Worm (Caenorhabditis elegans) whole organism, early embryonic: ENCODE measurements around the gene ncs-6.

ENCODE experiments used
- B0310.2 ChIP-seq: sonication (generic microtip); optimal IDR thresholded peaks from 2 replicates; lab custom pipeline; 2016; ENCODE audit warnings: mild to moderate bottlenecking, missing genetic modification characterization, missing compliant biosample characterization
- F13C5.2 ChIP-seq: sonication (generic microtip); optimal IDR thresholded peaks from 2 replicates; lab custom pipeline; 2017; ENCODE audit warnings: mild to moderate bottlenecking, missing genetic modification characterization, inconsistent platforms, missing compliant biosample characterization
- aly-1 ChIP-seq: sonication (generic microtip); optimal IDR thresholded peaks from 2 replicates; lab custom pipeline; 2016; ENCODE audit warnings: missing genetic modification characterization, missing compliant biosample characterization
- ama-1 ChIP-seq: fragments of 150-350 bp; optimal IDR thresholded peaks from 2 replicates; lab custom pipeline; 2014
- ceh-13 ChIP-seq: fragments of 200-800 bp; sonication (Bioruptor generic); optimal IDR thresholded peaks from 2 replicates; lab custom pipeline; 2018; ENCODE audit warnings: mild to moderate bottlenecking, missing genetic modification characterization, missing compliant biosample characterization
- ceh-36 ChIP-seq: sonication (generic microtip); optimal IDR thresholded peaks from 2 replicates; lab custom pipeline; 2016; ENCODE audit warnings: missing genetic modification characterization, inconsistent platforms, missing compliant biosample characterization
- ets-7 ChIP-seq: sonication (generic microtip); optimal IDR thresholded peaks from 2 replicates; lab custom pipeline; 2016; ENCODE audit warnings: missing genotype, missing genetic modification characterization, missing compliant biosample characterization
- flt-1 ChIP-seq: fragments of 200-800 bp; sonication (Bioruptor generic); IDR thresholded peaks from 2 replicates; pipeline ENCODE4 v1.3.6; 2022; ENCODE audit warnings: missing genetic modification characterization, missing compliant biosample characterization
- hmbx-1 ChIP-seq: sonication (generic microtip); optimal IDR thresholded peaks from 2 replicates; lab custom pipeline; 2016; ENCODE audit warnings: mild to moderate bottlenecking, missing genetic modification characterization, missing compliant biosample characterization
- hmg-4 ChIP-seq: fragments of 200-800 bp; sonication (Bioruptor generic); optimal IDR thresholded peaks from 2 replicates; lab custom pipeline; 2018; ENCODE audit warnings: mild to moderate bottlenecking, missing genetic modification characterization, missing compliant biosample characterization
- hnd-1 ChIP-seq: sonication (generic microtip); optimal IDR thresholded peaks from 2 replicates; lab custom pipeline; 2016; ENCODE audit warnings: missing genetic modification characterization, missing compliant biosample characterization
- pes-1 ChIP-seq: fragments of 200-800 bp; sonication (Bioruptor generic); IDR thresholded peaks from 2 replicates; pipeline ENCODE4 v1.3.6; 2022; ENCODE audit warnings: missing genetic modification reagents, missing genetic modification characterization, missing compliant biosample characterization
- scrt-1 ChIP-seq: fragments of 200-800 bp; sonication (Bioruptor generic); IDR thresholded peaks from 2 replicates; pipeline ENCODE4 v1.3.6; 2022; ENCODE audit warnings: missing genetic modification characterization, missing compliant biosample characterization
- sea-1 ChIP-seq: fragments of 200-800 bp; sonication (Bioruptor generic); conservative IDR thresholded peaks from 2 replicates; pipeline ENCODE4 v1.3.6; 2022; ENCODE audit warnings: missing genetic modification characterization, missing compliant biosample characterization
- tbx-11 ChIP-seq: fragments of 200-800 bp; sonication (Bioruptor generic); IDR thresholded peaks from 2 replicates; pipeline ENCODE4 v1.3.6; 2022; ENCODE audit warnings: missing genetic modification characterization, missing compliant biosample characterization
- tbx-37 ChIP-seq: fragments of 200-800 bp; sonication (Bioruptor generic); conservative IDR thresholded peaks from 2 replicates; pipeline ENCODE4 v1.3.6; 2022; ENCODE audit warnings: missing genetic modification reagents, missing genetic modification characterization, missing compliant biosample characterization
- tra-4 ChIP-seq: sonication (generic microtip); optimal IDR thresholded peaks from 2 replicates; lab custom pipeline; 2017; ENCODE audit warnings: missing genetic modification characterization, missing compliant biosample characterization

ncs-6 gene

DNA sequence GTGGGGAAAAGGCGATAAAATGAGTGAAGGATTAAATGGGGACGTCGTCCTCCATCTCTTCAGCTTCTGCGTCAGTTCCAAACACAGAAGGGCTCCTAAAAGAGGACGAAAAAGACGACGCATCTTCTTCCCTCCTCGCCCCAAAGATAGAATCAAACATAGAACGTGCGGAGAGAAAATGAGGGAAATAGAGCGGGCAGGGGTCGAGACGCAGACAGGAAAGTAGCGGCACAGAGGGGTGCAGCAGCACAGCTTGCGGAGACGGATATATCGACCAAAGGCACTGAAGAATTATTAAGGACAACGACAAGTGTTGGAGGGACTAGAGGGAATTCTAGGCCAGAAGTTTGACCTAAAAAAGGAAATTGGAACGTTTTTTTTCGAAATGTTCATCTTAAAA is 19.0 kb upstream of the ncs-6 start:
- no peak for TF ChIP-seq tra-4 (tag; lab: Kevin White, UChicago)
- TF ChIP-seq hmg-4 (GFP tag; lab: Kevin White, UChicago) = peak; percentile 54
- TF ChIP-seq scrt-1 (GFP tag; lab: Robert Waterston, UW) = no peak
- TF ChIP-seq F13C5.2 (tag; lab: Kevin White, UChicago) = no peak
- TF ChIP-seq tbx-37 (GFP tag; lab: Robert Waterston, UW) = 0 out of 2 replicates have a peak, but pooled peaks have one; percentile 6

ce11 chrII:3546381-3546931 is 18.1 kb upstream of the ncs-6 start, which contains the start of gene apd-3:
apd-3 (minus strand) TSS chrII:3546431.
- TF ChIP-seq pes-1 (no peak), sea-1 (GFP tag; lab: Robert Waterston, UW) (no peak), aly-1 (tag; lab: Kevin White, UChicago) (no peak), hmg-4 (GFP tag; lab: Kevin White, UChicago) (no peak), ets-7 (tag; lab: Kevin White, UChicago) (no peak), ama-1 (lab: Kevin White, UChicago) (no peak), flt-1 (no peak), tbx-37 (GFP tag; lab: Robert Waterston, UW) (no peak), scrt-1 (GFP tag; lab: Robert Waterston, UW) (no peak), tbx-11 (no peak), B0310.2 (no peak), ceh-13 (GFP tag; lab: Kevin White, UChicago) (no peak), hnd-1 (tag; lab: Kevin White, UChicago) (no peak), hmbx-1 (tag; lab: Kevin White, UChicago) (no peak), tra-4 (tag; lab: Kevin White, UChicago) (no peak), ceh-36 (tag; lab: Kevin White, UChicago) (no peak)

ce11 chrII:3540151-3540550 is 11.8 kb upstream of the ncs-6 start:
- TF ChIP-seq hnd-1 (tag; lab: Kevin White, UChicago) = no peak
- TF ChIP-seq sea-1 (GFP tag; lab: Robert Waterston, UW) = no peak
- no peak for TF ChIP-seq tra-4 (tag; lab: Kevin White, UChicago)
- no peak for TF ChIP-seq pes-1
- no peak for TF ChIP-seq hmg-4 (GFP tag; lab: Kevin White, UChicago)
- no peak for TF ChIP-seq ets-7 (tag; lab: Kevin White, UChicago)
- TF ChIP-seq hmbx-1 (tag; lab: Kevin White, UChicago) = no peak

DNA sequence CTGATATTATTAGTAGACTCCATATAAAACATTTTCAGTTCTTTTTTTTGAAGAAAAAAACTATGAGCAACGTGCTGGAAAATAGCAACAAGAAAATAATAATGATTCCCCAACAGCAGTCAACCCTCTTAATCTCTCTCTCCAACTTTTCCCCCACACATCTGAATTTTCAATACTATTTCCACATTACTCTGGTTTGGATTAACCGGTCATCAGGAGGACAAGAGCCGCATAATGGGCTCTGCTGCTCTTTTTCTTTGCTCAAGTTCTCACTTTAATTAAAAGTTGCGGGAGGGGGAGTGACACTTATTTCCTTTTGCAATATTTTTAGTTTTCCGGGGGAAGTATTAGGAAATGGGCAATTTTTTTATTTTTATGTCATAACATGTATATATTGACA is 856 bp downstream of the ncs-6 start:
- TF ChIP-seq tbx-11 = no peak
- TF ChIP-seq ama-1 (lab: Kevin White, UChicago) = no peak
- no peak for TF ChIP-seq scrt-1 (GFP tag; lab: Robert Waterston, UW)
- TF ChIP-seq hmbx-1 (tag; lab: Kevin White, UChicago) = no peak
- no peak for TF ChIP-seq tbx-37 (GFP tag; lab: Robert Waterston, UW)
- TF ChIP-seq aly-1 (tag; lab: Kevin White, UChicago) = no peak
- no peak for TF ChIP-seq hmg-4 (GFP tag; lab: Kevin White, UChicago)
- no peak for TF ChIP-seq ceh-13 (GFP tag; lab: Kevin White, UChicago)
- TF ChIP-seq F13C5.2 (tag; lab: Kevin White, UChicago) = no peak
- no peak for TF ChIP-seq ceh-36 (tag; lab: Kevin White, UChicago)
- no peak for TF ChIP-seq ets-7 (tag; lab: Kevin White, UChicago)
- no peak for TF ChIP-seq B0310.2
- no peak for TF ChIP-seq hnd-1 (tag; lab: Kevin White, UChicago)
- TF ChIP-seq pes-1 = no peak
- no peak for TF ChIP-seq tra-4 (tag; lab: Kevin White, UChicago)
- TF ChIP-seq flt-1 = no peak
- no peak for TF ChIP-seq sea-1 (GFP tag; lab: Robert Waterston, UW)

DNA sequence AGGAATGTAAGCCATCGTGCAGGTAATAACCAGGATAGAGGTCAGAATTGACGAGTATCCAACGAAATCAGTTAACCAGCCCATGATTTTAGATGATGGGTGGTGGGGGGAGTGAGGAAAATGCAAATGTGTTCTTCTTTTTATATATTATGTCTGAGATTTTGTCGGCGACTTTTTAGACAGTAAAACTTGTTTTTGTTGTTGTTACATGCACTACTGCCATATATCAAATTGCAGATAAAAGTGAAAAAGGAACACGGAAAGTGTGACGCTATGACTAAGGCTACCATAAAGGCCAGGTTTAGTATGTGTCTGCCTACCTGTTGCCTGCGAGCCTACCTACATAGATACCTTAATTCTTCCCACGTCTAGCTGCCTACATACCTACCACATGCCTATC is 4.2 kb downstream of the ncs-6 start, which contains the start of gene col-72:
Gene col-72, minus strand, starts transcription at position 101 of the 400 bp plus-strand sequence.
- TF ChIP-seq hmg-4 (GFP tag; lab: Kevin White, UChicago) (no peak), ama-1 (lab: Kevin White, UChicago) (no peak), flt-1 (no peak), F13C5.2 (tag; lab: Kevin White, UChicago) (no peak), B0310.2 (no peak), scrt-1 (GFP tag; lab: Robert Waterston, UW) (no peak), ets-7 (tag; lab: Kevin White, UChicago) (no peak), tra-4 (tag; lab: Kevin White, UChicago) (no peak), pes-1 (no peak), ceh-13 (GFP tag; lab: Kevin White, UChicago) (no peak), aly-1 (tag; lab: Kevin White, UChicago) (no peak), ceh-36 (tag; lab: Kevin White, UChicago) (no peak), tbx-37 (GFP tag; lab: Robert Waterston, UW) (no peak), hnd-1 (tag; lab: Kevin White, UChicago) (no peak)

DNA sequence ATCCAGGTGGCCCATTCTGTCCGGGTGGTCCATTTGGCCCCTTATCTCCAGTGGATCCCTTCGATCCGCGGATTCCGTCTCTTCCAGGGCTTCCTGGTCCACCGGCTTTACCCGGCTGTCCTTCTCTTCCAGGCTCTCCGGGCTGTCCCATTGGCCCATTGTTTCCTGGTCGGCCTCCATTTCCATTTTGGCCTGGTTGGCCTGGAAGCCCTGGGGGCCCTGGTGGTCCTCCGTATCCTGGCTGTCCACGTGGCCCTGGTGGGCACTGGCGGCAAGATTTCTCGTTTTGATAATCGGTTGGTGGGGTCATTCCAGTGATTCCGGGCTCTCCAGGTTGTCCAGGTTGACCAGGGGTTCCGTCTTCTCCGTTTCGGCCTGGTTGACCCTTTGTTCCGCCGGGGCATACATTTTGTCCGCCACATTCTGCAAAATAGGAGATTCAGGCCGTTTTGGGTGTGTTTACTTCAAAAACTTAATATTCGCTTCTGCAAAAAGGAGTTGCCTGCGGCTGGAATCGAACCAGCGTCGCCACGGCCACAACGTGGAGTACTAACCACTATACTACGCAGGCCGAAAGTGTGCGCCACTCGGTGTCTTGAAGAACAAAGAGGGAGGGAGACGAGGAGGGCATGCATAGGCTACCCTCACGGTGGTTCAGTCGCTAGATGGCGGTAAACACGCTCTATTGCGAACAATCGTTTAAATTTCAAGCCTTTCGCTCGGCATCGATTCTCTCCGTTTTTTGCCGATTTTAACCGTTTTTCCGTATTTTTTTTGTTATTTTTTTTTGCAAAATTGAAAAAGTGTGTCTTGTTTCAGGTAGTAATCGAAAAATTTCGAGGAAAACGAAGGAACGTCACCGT is 7.1 kb downstream of the ncs-6 start, which contains the start of gene W09G10.9:
Gene W09G10.9, plus strand, starts transcription at position 813 of the 863 bp plus-strand sequence.
- TF ChIP-seq hmbx-1 (tag; lab: Kevin White, UChicago) = peak; percentile 57
- peak; percentile 96 for TF ChIP-seq scrt-1 (GFP tag; lab: Robert Waterston, UW)
- TF ChIP-seq tbx-37 (GFP tag; lab: Robert Waterston, UW) = peak; percentile 93
- peak; percentile 92 for TF ChIP-seq tbx-11
- TF ChIP-seq flt-1 = peak; percentile 91
- TF ChIP-seq ets-7 (tag; lab: Kevin White, UChicago) = peak; percentile 58
- peak; percentile 72 for TF ChIP-seq hnd-1 (tag; lab: Kevin White, UChicago)
- TF ChIP-seq B0310.2 = peak; percentile 28
- TF ChIP-seq F13C5.2 (tag; lab: Kevin White, UChicago) = peak; percentile 59
- no peak for TF ChIP-seq ama-1 (lab: Kevin White, UChicago)
- TF ChIP-seq pes-1 = peak; percentile 95
- peak; percentile 82 for TF ChIP-seq hmg-4 (GFP tag; lab: Kevin White, UChicago)
- peak; percentile 75 for TF ChIP-seq aly-1 (tag; lab: Kevin White, UChicago)
- peak; percentile 30 for TF ChIP-seq tra-4 (tag; lab: Kevin White, UChicago)
- peak; percentile 91 for TF ChIP-seq sea-1 (GFP tag; lab: Robert Waterston, UW)
- TF ChIP-seq ceh-36 (tag; lab: Kevin White, UChicago) = peak; percentile 83
- TF ChIP-seq ceh-13 (GFP tag; lab: Kevin White, UChicago) = peak; percentile 70
